Fruit fly (Drosophila melanogaster): ENCODE data around the gene SP1029.

dm6 chr3R:29266607-29267006 is 16.4 kb upstream of the SP1029 start:
- no peak for TF ChIP-seq CG8478 (optimal IDR thresholded peaks at IDR 0.05)
- no peak for TF ChIP-seq CTCF (optimal IDR thresholded peaks at IDR 0.05)

All from S2 (cell line).